Fruit fly (Drosophila melanogaster) whole organism: ENCODE results near the gene Sec71.

Source experiments
- Dll ChIP-seq: fragments of >200 bp; optimal IDR thresholded peaks from 2 replicates; lab custom pipeline; 2017
- psq ChIP-seq: fragments of >200 bp; optimal IDR thresholded peaks from 2 replicates; lab custom pipeline; 2017
- usp ChIP-seq: fragments of >200 bp; optimal IDR thresholded peaks from 2 replicates; lab custom pipeline; 2017; ENCODE audit warnings: missing biosample characterization, missing genetic modification characterization, mixed read lengths

DNA sequence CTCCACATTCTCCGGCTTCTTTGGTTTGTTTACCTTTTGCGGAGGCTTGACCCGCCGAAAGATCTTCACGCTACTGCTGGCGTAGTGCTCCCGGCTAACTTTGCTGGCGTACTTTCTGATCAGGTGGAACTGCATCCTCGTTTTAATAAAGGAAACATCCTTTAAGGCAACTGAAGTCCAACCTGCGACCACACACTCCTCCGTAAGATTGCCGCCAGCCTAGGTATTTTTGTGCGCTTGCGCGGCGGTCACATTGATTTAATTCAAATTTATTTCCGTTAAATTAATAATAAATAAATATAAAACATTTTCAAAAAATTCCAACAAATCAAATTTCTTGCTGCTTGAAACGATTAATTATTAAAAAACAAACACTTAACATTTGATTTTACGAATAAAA, 34.2 kb downstream of the Sec71 start, which contains the start of gene PolG1:
- TF ChIP-seq psq (lab: Kevin White, UChicago) (no peak), usp (GFP tag; lab: Kevin White, UChicago) (no peak), Dll (lab: Kevin White, UChicago) (no peak)
